Worm (Caenorhabditis elegans): ENCODE results near the gene str-149.

DNA sequence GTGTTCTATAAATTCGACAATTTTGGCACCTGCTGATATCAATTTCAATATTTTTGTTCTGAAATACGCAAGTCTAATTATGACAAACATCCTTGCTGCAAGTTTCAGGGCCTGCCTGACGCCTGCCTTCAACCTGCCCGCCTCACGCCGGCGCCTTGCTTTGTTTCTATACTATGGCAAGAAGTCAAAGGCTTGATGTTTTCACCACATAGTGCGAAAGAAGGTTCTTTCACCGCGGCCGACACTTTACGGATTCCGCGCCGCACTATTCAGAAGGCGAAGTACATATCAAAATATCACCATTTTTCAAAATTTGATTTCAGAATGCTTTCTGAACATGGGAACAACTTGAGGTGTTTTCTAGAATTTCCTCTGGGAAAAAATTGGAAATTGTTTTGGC, 16.2 kb downstream of the str-149 start:
- TF ChIP-seq unc-62 (GFP tag; optimal IDR thresholded peaks at IDR 0.05), result no peak
- TF ChIP-seq lin-39 (tag; optimal IDR thresholded peaks at IDR 0.05), result no peak
- no peak for TF ChIP-seq F13H6.1 (tag; optimal IDR thresholded peaks at IDR 0.05)
- TF ChIP-seq lsy-2 (tag; optimal IDR thresholded peaks at IDR 0.05), result no peak
- no peak for TF ChIP-seq ama-1 (optimal IDR thresholded peaks at IDR 0.05)
- TF ChIP-seq aly-2 (tag; optimal IDR thresholded peaks at IDR 0.05), result no peak
- TF ChIP-seq mab-5 (tag; optimal IDR thresholded peaks at IDR 0.05), result no peak
- TF ChIP-seq lin-13 (GFP tag; optimal IDR thresholded peaks at IDR 0.05), result no peak
